Worm (Caenorhabditis elegans) whole organism, mixed stage, embryonic: Measurements from ENCODE around the gene srh-192.
"Not testable (repeated sequence)": the region's sequence is repeated elsewhere in the genome, so short reads cannot be mapped to it uniquely, and the experiment has no call there.

Source experiments
- M03D4.4 ChIP-seq: sonication (generic microtip); optimal IDR thresholded peaks from 2 replicates; lab custom pipeline; 2017; ENCODE audit warnings: mild to moderate bottlenecking, missing genetic modification characterization, missing compliant biosample characterization
- bed-3 ChIP-seq: fragments of 200-800 bp; sonication (Bioruptor generic); optimal IDR thresholded peaks from 3 replicates; lab custom pipeline; 2018; ENCODE audit warnings: mild to moderate bottlenecking, missing genetic modification characterization, moderate library complexity, missing compliant biosample characterization
- blmp-1 ChIP-seq: fragments of 150-350 bp; optimal IDR thresholded peaks from 2 replicates; lab custom pipeline; 2014; ENCODE audit warnings: missing biosample characterization, missing genetic modification characterization
- ceh-39 ChIP-seq: fragments of 150-350 bp; optimal IDR thresholded peaks from 2 replicates; lab custom pipeline; 2014; ENCODE audit warnings: missing biosample characterization, missing genetic modification characterization
- ceh-43 ChIP-seq: fragments of 200-800 bp; sonication (Bioruptor generic); optimal IDR thresholded peaks from 2 replicates; lab custom pipeline; 2018; ENCODE audit warnings: mild to moderate bottlenecking, missing genetic modification characterization, moderate library complexity, missing compliant biosample characterization
- ceh-83 ChIP-seq: fragments of 200-800 bp; sonication (Bioruptor generic); optimal IDR thresholded peaks from 2 replicates; lab custom pipeline; 2018; ENCODE audit warnings: mild to moderate bottlenecking, missing genetic modification characterization, missing compliant biosample characterization
- ces-1 ChIP-seq: fragments of 150-350 bp; optimal IDR thresholded peaks from 2 replicates; lab custom pipeline; 2014; ENCODE audit warnings: missing biosample characterization, missing genetic modification reagents, missing genetic modification characterization
- cnd-1 ChIP-seq: fragments of 200-800 bp; sonication (Bioruptor generic); optimal IDR thresholded peaks from 2 replicates; lab custom pipeline; 2018; ENCODE audit warnings: mild to moderate bottlenecking, missing genetic modification characterization, missing compliant biosample characterization
- drap-1 ChIP-seq: fragments of 200-800 bp; sonication (Bioruptor generic); optimal IDR thresholded peaks from 3 replicates; lab custom pipeline; 2018; ENCODE audit warnings: mild to moderate bottlenecking, missing genetic modification characterization, missing compliant biosample characterization
- elt-3 ChIP-seq: fragments of 150-350 bp; optimal IDR thresholded peaks from 2 replicates; lab custom pipeline; 2014; ENCODE audit warnings: missing biosample characterization, missing genetic modification characterization
- flh-1 ChIP-seq: fragments of 200-800 bp; sonication (Bioruptor generic); optimal IDR thresholded peaks from 2 replicates; lab custom pipeline; 2018; ENCODE audit warnings: mild to moderate bottlenecking, missing genetic modification characterization, moderate library complexity, missing compliant biosample characterization
- lin-13 ChIP-seq: fragments of 150-350 bp; optimal IDR thresholded peaks from 2 replicates; lab custom pipeline; 2014; ENCODE audit warnings: missing biosample characterization, missing genetic modification characterization
- lin-32 ChIP-seq: fragments of 200-800 bp; sonication (Bioruptor generic); optimal IDR thresholded peaks from 2 replicates; lab custom pipeline; 2018; ENCODE audit warnings: mild to moderate bottlenecking, missing genetic modification characterization, missing compliant biosample characterization
- lsy-2 ChIP-seq: fragments of 150-350 bp; optimal IDR thresholded peaks from 2 replicates; lab custom pipeline; 2014; ENCODE audit warnings: missing biosample characterization, missing genetic modification characterization
- nhr-12 ChIP-seq: fragments of 150-350 bp; optimal IDR thresholded peaks from 2 replicates; lab custom pipeline; 2014; ENCODE audit warnings: missing biosample characterization, missing genetic modification characterization
- nhr-2 ChIP-seq: fragments of 150-350 bp; optimal IDR thresholded peaks from 2 replicates; lab custom pipeline; 2014; ENCODE audit warnings: missing biosample characterization, missing genetic modification characterization
- nhr-237 ChIP-seq: fragments of 150-350 bp; optimal IDR thresholded peaks from 2 replicates; lab custom pipeline; 2014; ENCODE audit warnings: missing biosample characterization, missing genetic modification characterization
- nhr-76 ChIP-seq: sonication (generic microtip); optimal IDR thresholded peaks from 2 replicates; lab custom pipeline; 2017; ENCODE audit warnings: missing biosample characterization, missing genetic modification characterization
- pha-4 ChIP-seq: fragments of 150-350 bp; optimal IDR thresholded peaks from 2 replicates; lab custom pipeline; 2018; ENCODE audit warnings: missing biosample characterization, missing genetic modification reagents, missing genetic modification characterization
- sem-2 ChIP-seq: fragments of 200-800 bp; sonication (Bioruptor generic); optimal IDR thresholded peaks from 2 replicates; lab custom pipeline; 2018; ENCODE audit warnings: mild to moderate bottlenecking, missing genetic modification characterization, missing compliant biosample characterization
- snpc-4 ChIP-seq: fragments of 150-350 bp; optimal IDR thresholded peaks from 2 replicates; lab custom pipeline; 2014; ENCODE audit warnings: missing biosample characterization, missing genetic modification characterization
- sptf-1 ChIP-seq: sonication (generic microtip); optimal IDR thresholded peaks from 2 replicates; lab custom pipeline; 2017; ENCODE audit warnings: mild to moderate bottlenecking, missing genetic modification characterization, moderate library complexity, missing compliant biosample characterization
- tbx-8 ChIP-seq: fragments of 200-800 bp; sonication (Bioruptor generic); optimal IDR thresholded peaks from 2 replicates; lab custom pipeline; 2018; ENCODE audit warnings: mild to moderate bottlenecking, missing genetic modification characterization, moderate library complexity, missing compliant biosample characterization
- unc-120 ChIP-seq: sonication (generic microtip); optimal IDR thresholded peaks from 2 replicates; lab custom pipeline; 2017; ENCODE audit warnings: missing genetic modification characterization, missing compliant biosample characterization; ENCODE audit not compliant: poor library complexity, severe bottlenecking
- unc-39 ChIP-seq: fragments of 150-350 bp; optimal IDR thresholded peaks from 2 replicates; lab custom pipeline; 2014; ENCODE audit warnings: missing biosample characterization, missing genetic modification characterization
- zip-8 ChIP-seq: fragments of 150-350 bp; optimal IDR thresholded peaks from 2 replicates; lab custom pipeline; 2014; ENCODE audit warnings: missing biosample characterization, missing genetic modification characterization
- ztf-11 ChIP-seq: fragments of 150-350 bp; optimal IDR thresholded peaks from 2 replicates; lab custom pipeline; 2014; ENCODE audit warnings: missing biosample characterization, missing genetic modification characterization

The srh-192 gene

ce11 chrV:4290093-4290492 is 24.9 kb downstream of the srh-192 start, which contains the start of gene srh-193:
Gene srh-193 (minus strand): TSS chrV:4290193.
- TF ChIP-seq flh-1; M03D4.4 (tag; lab: Kevin White, UChicago); ces-1: not testable (repeated sequence)

DNA sequence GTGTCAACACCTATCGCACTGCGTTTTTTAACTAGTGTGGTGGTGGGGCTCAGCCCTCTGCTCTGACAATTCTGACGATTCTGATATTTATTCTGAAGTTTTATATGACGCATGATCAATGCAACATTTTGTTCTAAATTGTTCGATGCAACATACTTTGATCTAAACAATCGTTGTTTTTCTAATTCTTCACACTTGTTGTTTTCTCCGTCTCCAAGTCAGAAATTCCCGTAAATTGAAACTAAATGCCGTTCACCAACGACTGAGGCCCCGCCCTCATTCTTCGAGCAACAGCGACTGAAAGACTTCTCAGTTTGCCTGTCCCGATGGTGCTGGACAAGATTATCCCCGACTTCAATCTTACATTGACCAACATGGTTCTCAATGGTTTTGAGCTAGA is 30.2 kb downstream of the srh-192 start, which contains the start of gene srt-19:
Gene srt-19, plus strand, starts transcription at position 301 of the 400 bp plus-strand sequence.
- not testable (repeated sequence) for TF ChIP-seq nhr-237 (tag; lab: Kevin White, UChicago); ztf-11; pha-4 (tag; lab: Kevin White, UChicago)

- not testable (repeated sequence) for TF ChIP-seq zip-8; lsy-2 (tag; lab: Kevin White, UChicago); nhr-76 (tag; lab: Kevin White, UChicago)
Measured at ce11 chrV:4281699-4282098, 33.3 kb downstream of the srh-192 start, which contains the start of gene srt-37. Gene srt-37 (minus strand): TSS chrV:4281799.

ce11 chrV:4278735-4279134 is 36.2 kb downstream of the srh-192 start, which contains the start of gene srt-20:
Gene srt-20 (minus strand): TSS chrV:4278835.
- TF ChIP-seq nhr-12; pha-4 (tag; lab: Kevin White, UChicago); lsy-2 (tag; lab: Kevin White, UChicago): not testable (repeated sequence)

ce11 chrV:4273372-4273771 is 41.6 kb downstream of the srh-192 start:
- no peak for TF ChIP-seq nhr-12
- no peak for TF ChIP-seq nhr-237 (tag; lab: Kevin White, UChicago)
- TF ChIP-seq tbx-8 (GFP tag; lab: Kevin White, UChicago) = no peak
- TF ChIP-seq ceh-39 = no peak
- no peak for TF ChIP-seq ceh-83 (GFP tag; lab: Kevin White, UChicago)
- TF ChIP-seq flh-1 = no peak
- no peak for TF ChIP-seq unc-39 (tag; lab: Kevin White, UChicago)
- TF ChIP-seq elt-3 (tag; lab: Kevin White, UChicago) = no peak
- no peak for TF ChIP-seq bed-3 (GFP tag; lab: Kevin White, UChicago)
- TF ChIP-seq blmp-1 = no peak
- no peak for TF ChIP-seq ztf-11
- no peak for TF ChIP-seq sptf-1 (tag; lab: Kevin White, UChicago)
- TF ChIP-seq nhr-76 (tag; lab: Kevin White, UChicago) = no peak
- TF ChIP-seq M03D4.4 (tag; lab: Kevin White, UChicago) = no peak
- no peak for TF ChIP-seq nhr-2 (tag; lab: Kevin White, UChicago)
- TF ChIP-seq ceh-43 (GFP tag; lab: Kevin White, UChicago) = no peak
- TF ChIP-seq sem-2 = no peak
- TF ChIP-seq snpc-4 (tag; lab: Kevin White, UChicago) = no peak
- no peak for TF ChIP-seq pha-4 (tag; lab: Kevin White, UChicago)
- no peak for TF ChIP-seq cnd-1 (tag; lab: Kevin White, UChicago)

DNA sequence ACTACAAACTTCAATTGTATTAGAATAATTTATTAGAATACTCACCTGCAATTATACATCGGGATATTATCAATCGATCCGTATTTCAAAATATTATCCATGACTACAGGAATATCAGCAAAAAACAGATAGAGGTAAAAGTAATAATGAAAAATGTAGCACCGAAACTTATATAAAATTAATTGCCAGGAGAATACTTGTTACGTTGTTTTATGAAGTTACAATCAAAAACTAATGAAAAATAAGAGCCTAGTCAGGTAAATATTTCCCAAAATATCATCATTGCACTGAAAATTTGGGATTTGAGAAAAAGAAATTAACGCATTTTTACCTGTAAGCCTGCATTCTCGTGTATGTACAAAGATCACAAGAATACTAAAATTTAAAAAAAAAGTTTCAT is 43.7 kb downstream of the srh-192 start, which contains the start of gene srt-38:
Gene srt-38, minus strand, starts transcription at position 101 of the 400 bp plus-strand sequence.
- TF ChIP-seq cnd-1 (tag; lab: Kevin White, UChicago); lin-13 (tag; lab: Kevin White, UChicago); drap-1 (GFP tag; lab: Kevin White, UChicago): not testable (repeated sequence)

DNA sequence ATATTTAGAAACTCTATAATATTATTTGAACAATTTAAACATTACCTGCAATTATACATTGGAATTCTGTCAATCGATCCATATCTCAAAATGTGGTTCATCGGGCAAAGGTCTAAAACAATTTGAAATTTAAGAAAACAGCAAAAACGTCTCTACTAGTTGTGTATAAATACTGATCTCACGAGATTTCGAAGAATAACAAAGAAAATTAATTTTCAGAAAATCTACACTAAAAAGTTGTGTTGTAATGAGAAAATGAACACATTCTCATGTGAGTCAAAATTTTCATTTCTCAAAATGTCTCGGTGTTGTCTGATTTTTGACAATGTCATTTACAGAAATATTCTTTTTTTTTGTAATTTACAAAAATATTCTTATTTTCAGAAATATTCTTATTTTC is 46.7 kb downstream of the srh-192 start, which contains the start of gene srt-36:
Gene srt-36, minus strand, starts transcription at position 101 of the 400 bp plus-strand sequence.
- not testable (repeated sequence) for TF ChIP-seq unc-39 (tag; lab: Kevin White, UChicago); lin-32 (GFP tag; lab: Kevin White, UChicago); unc-120 (tag; lab: Kevin White, UChicago)
